Worm (Caenorhabditis elegans): Measurements from ENCODE around the gene F08G5.3.

Gene F08G5.3

ce11 chrIV:12438359-12438758 lies 21.0 kb upstream of the F08G5.3 start, which contains the start of gene clec-185:
Gene clec-185, plus strand, starts transcription at chrIV:12438659.
- TF ChIP-seq flh-1 (GFP tag; optimal IDR thresholded peaks at IDR 0.05): no peak
- TF ChIP-seq elt-3 (tag; optimal IDR thresholded peaks at IDR 0.05): no peak
- TF ChIP-seq ces-1 (GFP tag; optimal IDR thresholded peaks at IDR 0.05): no peak
- no peak for TF ChIP-seq ceh-43 (GFP tag; optimal IDR thresholded peaks at IDR 0.05)

DNA sequence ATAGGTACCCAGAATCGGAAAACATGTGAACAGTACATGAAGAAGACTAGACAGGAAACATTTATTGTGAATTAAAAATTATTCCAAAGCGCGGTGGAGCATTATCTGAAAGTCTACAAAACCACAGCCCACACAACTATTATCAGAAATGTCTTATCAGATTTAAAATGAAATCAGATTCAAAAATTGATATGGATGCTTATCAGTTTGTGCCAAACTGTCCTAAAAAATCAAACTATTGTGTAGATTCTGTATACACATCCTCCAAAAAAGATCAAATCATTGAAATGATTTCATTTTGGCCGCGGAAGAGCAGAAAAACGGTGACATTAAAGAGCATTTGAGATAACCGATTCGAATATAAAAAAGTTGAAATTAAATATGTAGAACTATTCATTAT lies 18.1 kb upstream of the F08G5.3 start, which contains the start of gene irg-4:
Gene irg-4, plus strand, starts transcription at position 392 of the 400 bp plus-strand sequence.
- TF ChIP-seq bed-3 (GFP tag; optimal IDR thresholded peaks at IDR 0.05): no peak
- no peak for TF ChIP-seq M03D4.4 (tag; optimal IDR thresholded peaks at IDR 0.05)
- no peak for TF ChIP-seq hlh-1 (tag; optimal IDR thresholded peaks at IDR 0.05)
- TF ChIP-seq lin-13 (tag; optimal IDR thresholded peaks at IDR 0.05): no peak
- TF ChIP-seq sem-2 (GFP tag; optimal IDR thresholded peaks at IDR 0.05): no peak
- TF ChIP-seq drap-1 (GFP tag; optimal IDR thresholded peaks at IDR 0.05): no peak
- no peak for TF ChIP-seq ceh-83 (GFP tag; optimal IDR thresholded peaks at IDR 0.05)
- no peak for TF ChIP-seq ceh-39 (tag; optimal IDR thresholded peaks at IDR 0.05)
- TF ChIP-seq mab-5 (tag; optimal IDR thresholded peaks at IDR 0.05): no peak
- no peak for TF ChIP-seq snpc-4 (tag; optimal IDR thresholded peaks at IDR 0.05)
- TF ChIP-seq nhr-28 (tag; optimal IDR thresholded peaks at IDR 0.05): no peak
- no peak for TF ChIP-seq ham-2 (GFP tag; optimal IDR thresholded peaks at IDR 0.05)
- TF ChIP-seq blmp-1 (tag; optimal IDR thresholded peaks at IDR 0.05): no peak
- TF ChIP-seq unc-120 (tag; optimal IDR thresholded peaks at IDR 0.05; ENCODE audit: poor library complexity, severe bottlenecking): no peak
- TF ChIP-seq unc-62 (GFP tag; optimal IDR thresholded peaks at IDR 0.05): no peak

DNA sequence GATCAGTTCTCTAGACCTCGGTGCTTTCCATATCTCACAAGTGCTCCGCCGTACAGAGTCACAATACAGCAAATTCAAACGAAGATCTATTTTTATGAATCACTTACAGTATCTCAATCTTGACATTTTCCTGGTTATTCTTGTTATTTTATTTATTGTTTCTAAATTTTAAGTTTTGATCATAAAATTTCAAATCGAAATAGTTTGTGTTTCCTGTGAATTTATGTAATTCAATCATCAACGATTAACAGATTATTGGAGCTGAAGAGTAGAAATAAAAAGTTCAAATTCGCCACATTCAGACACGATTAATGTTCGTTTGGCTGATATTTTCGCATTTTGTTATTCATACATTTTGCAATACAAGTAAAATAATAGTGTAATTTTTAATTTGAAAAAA lies 15.0 kb upstream of the F08G5.3 start, which contains the start of gene clec-184:
Gene clec-184, plus strand, starts transcription at position 301 of the 400 bp plus-strand sequence.
- no peak for TF ChIP-seq pha-4 (tag; optimal IDR thresholded peaks at IDR 0.05)
- no peak for TF ChIP-seq tbx-8 (GFP tag; optimal IDR thresholded peaks at IDR 0.05)
- TF ChIP-seq lin-32 (GFP tag; optimal IDR thresholded peaks at IDR 0.05): no peak
- no peak for TF ChIP-seq mab-5 (tag; optimal IDR thresholded peaks at IDR 0.05)
- TF ChIP-seq hlh-1 (tag; optimal IDR thresholded peaks at IDR 0.05): no peak
- no peak for TF ChIP-seq nhr-12 (tag; optimal IDR thresholded peaks at IDR 0.05)
- no peak for TF ChIP-seq ces-1 (GFP tag; optimal IDR thresholded peaks at IDR 0.05)
- TF ChIP-seq mep-1 (tag; optimal IDR thresholded peaks at IDR 0.05): no peak
- no peak for TF ChIP-seq nhr-28 (tag; optimal IDR thresholded peaks at IDR 0.05)
- no peak for TF ChIP-seq nhr-237 (tag; optimal IDR thresholded peaks at IDR 0.05)
- no peak for TF ChIP-seq elt-3 (tag; optimal IDR thresholded peaks at IDR 0.05)
- TF ChIP-seq unc-120 (tag; optimal IDR thresholded peaks at IDR 0.05; ENCODE audit: poor library complexity, severe bottlenecking): no peak
- TF ChIP-seq sem-2 (GFP tag; optimal IDR thresholded peaks at IDR 0.05): no peak

DNA sequence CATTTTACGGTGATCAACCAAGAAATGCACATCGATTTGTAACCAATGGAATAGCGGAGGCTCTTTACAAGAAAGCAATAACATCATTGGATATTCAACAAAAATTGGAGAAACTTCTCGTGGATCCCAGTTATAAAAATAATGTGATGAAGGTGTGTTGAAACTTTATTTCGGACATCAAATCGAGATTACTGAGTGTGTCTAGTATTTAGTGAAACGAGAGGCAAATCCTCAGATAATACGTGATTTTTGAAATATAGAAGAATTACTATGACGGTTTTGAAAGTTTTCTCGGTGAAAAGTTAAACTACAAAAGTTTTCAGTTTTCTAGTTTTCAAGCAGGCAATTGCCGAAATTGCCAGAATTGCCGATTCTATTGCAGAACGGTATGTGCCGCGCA lies 14.4 kb upstream of the F08G5.3 start:
- no peak for TF ChIP-seq sem-2 (GFP tag; optimal IDR thresholded peaks at IDR 0.05)
- no peak for TF ChIP-seq pha-4 (tag; optimal IDR thresholded peaks at IDR 0.05)
- TF ChIP-seq ceh-83 (GFP tag; optimal IDR thresholded peaks at IDR 0.05): no peak
- no peak for TF ChIP-seq ceh-39 (tag; optimal IDR thresholded peaks at IDR 0.05)
- TF ChIP-seq elt-3 (tag; optimal IDR thresholded peaks at IDR 0.05): no peak
- TF ChIP-seq unc-39 (tag; optimal IDR thresholded peaks at IDR 0.05): no peak
- TF ChIP-seq hlh-1 (tag; optimal IDR thresholded peaks at IDR 0.05): no peak
- no peak for TF ChIP-seq ces-1 (GFP tag; optimal IDR thresholded peaks at IDR 0.05)
- TF ChIP-seq drap-1 (GFP tag; optimal IDR thresholded peaks at IDR 0.05): no peak
- no peak for TF ChIP-seq tbx-8 (GFP tag; optimal IDR thresholded peaks at IDR 0.05)
- no peak for TF ChIP-seq unc-120 (tag; optimal IDR thresholded peaks at IDR 0.05; ENCODE audit: poor library complexity, severe bottlenecking)
- TF ChIP-seq zip-8 (tag; optimal IDR thresholded peaks at IDR 0.05): no peak
- no peak for TF ChIP-seq nhr-76 (tag; optimal IDR thresholded peaks at IDR 0.05)

DNA sequence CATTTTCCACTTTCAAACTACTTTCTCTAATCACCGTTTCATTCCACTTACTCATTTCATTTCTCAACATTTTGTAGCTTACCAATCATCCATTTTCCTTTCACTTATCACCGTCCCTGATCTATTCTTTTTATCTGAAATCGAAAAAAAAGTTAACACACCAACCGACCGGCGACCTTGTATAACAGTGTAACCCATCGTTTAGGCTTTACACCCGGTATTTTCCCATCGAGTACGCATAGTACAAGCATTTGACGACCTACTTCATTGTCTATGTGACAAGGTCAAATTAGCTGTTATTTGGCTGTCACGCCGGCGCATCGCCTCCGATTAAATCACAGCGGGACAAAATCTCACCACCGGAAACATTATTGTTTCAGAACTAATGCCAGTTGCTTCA lies 12.1 kb upstream of the F08G5.3 start:
- TF ChIP-seq cnd-1 (tag; optimal IDR thresholded peaks at IDR 0.05) (no peak), lin-13 (tag; optimal IDR thresholded peaks at IDR 0.05) (no peak), nhr-2 (tag; optimal IDR thresholded peaks at IDR 0.05) (no peak)

- TF ChIP-seq ztf-11 (tag; optimal IDR thresholded peaks at IDR 0.05): no peak
- TF ChIP-seq nhr-2 (tag; optimal IDR thresholded peaks at IDR 0.05): no peak
- TF ChIP-seq zip-8 (tag; optimal IDR thresholded peaks at IDR 0.05): peak; percentile 94
- TF ChIP-seq lsy-2 (tag; optimal IDR thresholded peaks at IDR 0.05): no peak
- no peak for TF ChIP-seq cnd-1 (tag; optimal IDR thresholded peaks at IDR 0.05)
Measured at ce11 chrIV:12428467-12428866, 11.1 kb upstream of the F08G5.3 start, which contains the start of gene col-130. Gene col-130, minus strand, starts transcription at chrIV:12428516.
